Worm (Caenorhabditis elegans) whole organism, L1 larva: Measurements from ENCODE around the gene eat-20.

Experiments used
- blmp-1 ChIP-seq: fragments of 150-350 bp; optimal IDR thresholded peaks from 2 replicates; lab custom pipeline; 2014; ENCODE audit warnings: missing biosample characterization, missing genetic modification characterization
- elt-2 ChIP-seq: sonication (generic microtip); optimal IDR thresholded peaks from 2 replicates; lab custom pipeline; 2016; ENCODE audit warnings: missing genetic modification characterization, mild to moderate bottlenecking, inconsistent platforms, missing compliant biosample characterization, missing genetic modification reagents
- hpl-2 ChIP-seq: fragments of 150-350 bp; optimal IDR thresholded peaks from 2 replicates; lab custom pipeline; 2014; ENCODE audit warnings: missing biosample characterization, missing genetic modification reagents, missing genetic modification characterization
- lin-13 ChIP-seq: fragments of 150-350 bp; optimal IDR thresholded peaks from 2 replicates; lab custom pipeline; 2014; ENCODE audit warnings: missing biosample characterization, missing genetic modification reagents, missing genetic modification characterization
- lin-39 ChIP-seq: fragments of 150-350 bp; optimal IDR thresholded peaks from 2 replicates; lab custom pipeline; 2014; ENCODE audit warnings: missing biosample characterization, missing genetic modification reagents, missing genetic modification characterization
- lsy-2 ChIP-seq, 2 experiments: fragments of 150-350 bp; optimal IDR thresholded peaks; 2 replicates each; lab custom pipeline; 2014; ENCODE audit warnings: missing biosample characterization in 2 of 2, missing genetic modification characterization in 2 of 2
- nhr-11 ChIP-seq: fragments of 150-350 bp; optimal IDR thresholded peaks from 2 replicates; lab custom pipeline; 2014; ENCODE audit warnings: missing biosample characterization, missing genetic modification characterization
- nhr-28 ChIP-seq: fragments of 150-350 bp; optimal IDR thresholded peaks from 2 replicates; lab custom pipeline; 2014; ENCODE audit warnings: missing biosample characterization, missing genetic modification characterization

- TF ChIP-seq lsy-2 (tag; optimal IDR thresholded peaks at IDR 0.05; lab: Kevin White, UChicago) = no peak
- no peak for TF ChIP-seq blmp-1
- TF ChIP-seq lin-13 (GFP tag; lab: Kevin White, UChicago) = no peak
- no peak for TF ChIP-seq nhr-11 (tag; lab: Kevin White, UChicago)
- no peak for TF ChIP-seq nhr-28 (tag; lab: Kevin White, UChicago)
- TF ChIP-seq lin-39 = no peak
- TF ChIP-seq elt-2 (tag; lab: Kevin White, UChicago) = no peak
- no peak for TF ChIP-seq hpl-2 (GFP tag; lab: Kevin White, UChicago)
These were observed 49.7 kb downstream of the eat-20 start for ce11 chrX:15559473-15559872.
